Fruit fly (Drosophila melanogaster): Measurements from ENCODE around the gene Toll-6.

Gene Toll-6

dm6 chr3L:15320241-15320640 lies 16.3 kb upstream of the Toll-6 start (continued):
- TF ChIP-seq CG10979 (tag; optimal IDR thresholded peaks at IDR 0.05) = peak; percentile 68
- TF ChIP-seq CG14710 (tag; optimal IDR thresholded peaks at IDR 0.05) = peak; percentile 41
- TF ChIP-seq ac (GFP tag; optimal IDR thresholded peaks at IDR 0.05) = peak; percentile 24
- TF ChIP-seq D19A (tag; optimal IDR thresholded peaks at IDR 0.05) = peak; percentile 28
- TF ChIP-seq dmrt11E (tag; optimal IDR thresholded peaks at IDR 0.05) = peak; percentile 21
- TF ChIP-seq CG18262 (tag; optimal IDR thresholded peaks at IDR 0.05) = peak; percentile 52
- TF ChIP-seq h (optimal IDR thresholded peaks at IDR 0.05) = no peak
- TF ChIP-seq Hmx (GFP tag; optimal IDR thresholded peaks at IDR 0.05) = no peak
- TF ChIP-seq zen (tag; optimal IDR thresholded peaks at IDR 0.05) = peak; percentile 6
- no peak for TF ChIP-seq CG4730 (GFP tag; IDR thresholded peaks at IDR 0.05)

DNA sequence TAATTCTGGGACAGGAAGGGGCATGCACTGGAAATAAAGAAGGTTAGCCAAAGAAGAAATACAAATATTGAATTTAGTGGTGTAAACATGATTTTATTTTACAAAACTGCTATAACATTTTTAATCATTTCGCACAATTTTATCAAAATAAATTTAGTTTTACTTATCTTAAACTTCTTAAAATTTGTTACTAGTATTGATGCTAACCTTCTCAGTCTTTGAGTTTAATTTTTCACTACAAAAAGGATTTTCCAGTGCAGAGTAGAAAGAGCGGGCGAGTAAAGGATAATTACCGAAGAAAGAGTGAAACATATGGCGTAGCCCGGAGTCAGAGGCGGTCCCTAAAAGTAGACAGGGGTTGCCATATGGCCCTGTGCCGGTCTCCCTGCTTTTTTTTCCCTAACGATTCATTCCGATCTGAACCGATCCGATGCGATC lies 15.5 kb upstream of the Toll-6 start:
- TF ChIP-seq CG33557 (GFP tag; optimal IDR thresholded peaks at IDR 0.05) = peak; percentile 83
- TF ChIP-seq HmgZ (tag; optimal IDR thresholded peaks at IDR 0.05) = no peak
- no peak for TF ChIP-seq pho (GFP tag; optimal IDR thresholded peaks at IDR 0.05)
- TF ChIP-seq Mad (GFP tag; optimal IDR thresholded peaks at IDR 0.05) = no peak
- no peak for TF ChIP-seq kni (GFP tag; optimal IDR thresholded peaks at IDR 0.05)
- TF ChIP-seq fd64A (GFP tag; optimal IDR thresholded peaks at IDR 0.05) = no peak
- TF ChIP-seq CG1233 (GFP tag; optimal IDR thresholded peaks at IDR 0.05) = peak; percentile 12
- peak; percentile 82 for TF ChIP-seq CG17829 (tag; optimal IDR thresholded peaks at IDR 0.05)
- no peak for TF ChIP-seq CTCF (GFP tag; optimal IDR thresholded peaks at IDR 0.05)
- no peak for TF ChIP-seq caup (GFP tag; optimal IDR thresholded peaks at IDR 0.05; ENCODE audit: severe bottlenecking)
- no peak for TF ChIP-seq fu2 (GFP tag; optimal IDR thresholded peaks at IDR 0.05)
- peak; percentile 84 for TF ChIP-seq Kr (GFP tag; optimal IDR thresholded peaks at IDR 0.05)
- TF ChIP-seq CG30431 (GFP tag; optimal IDR thresholded peaks at IDR 0.05) = peak; percentile 7
- no peak for TF ChIP-seq CG30020 (tag; optimal IDR thresholded peaks at IDR 0.05)
- TF ChIP-seq nau (GFP tag; optimal IDR thresholded peaks at IDR 0.05) = no peak
- TF ChIP-seq Dp (GFP tag; optimal IDR thresholded peaks at IDR 0.05) = no peak
- no peak for TF ChIP-seq CG13296 (GFP tag; optimal IDR thresholded peaks at IDR 0.05)
- no peak for TF ChIP-seq CG11085 (GFP tag; IDR thresholded peaks at IDR 0.05)
- TF ChIP-seq CG10565 (GFP tag; optimal IDR thresholded peaks at IDR 0.05) = no peak
- peak; percentile 61 for TF ChIP-seq Spps (tag; optimal IDR thresholded peaks at IDR 0.05)
- TF ChIP-seq CG11723 (GFP tag; optimal IDR thresholded peaks at IDR 0.05) = no peak
- no peak for TF ChIP-seq Oli (tag; optimal IDR thresholded peaks at IDR 0.05)
- TF ChIP-seq TFAM (GFP tag; optimal IDR thresholded peaks at IDR 0.05) = no peak
- no peak for TF ChIP-seq CG2129 (GFP tag; IDR thresholded peaks at IDR 0.05; ENCODE audit: partially characterized antibody)
- TF ChIP-seq HLH3B (GFP tag; IDR thresholded peaks at IDR 0.05) = no peak
- no peak for TF ChIP-seq p53 (GFP tag; optimal IDR thresholded peaks at IDR 0.05)
- peak; percentile 77 for TF ChIP-seq trem (tag; optimal IDR thresholded peaks at IDR 0.05)
- TF ChIP-seq CG4328 (GFP tag; optimal IDR thresholded peaks at IDR 0.05) = no peak
- peak; percentile 95 for TF ChIP-seq dmrt11E (tag; optimal IDR thresholded peaks at IDR 0.05)
- no peak for TF ChIP-seq Nf-YB (GFP tag; optimal IDR thresholded peaks at IDR 0.05)
- TF ChIP-seq jing (GFP tag; optimal IDR thresholded peaks at IDR 0.05) = no peak
- no peak for TF ChIP-seq CG8478 (optimal IDR thresholded peaks at IDR 0.05)
- TF ChIP-seq stc (GFP tag; IDR thresholded peaks at IDR 0.05) = no peak
- no peak for TF ChIP-seq Side (GFP tag; optimal IDR thresholded peaks at IDR 0.05)
- TF ChIP-seq Atf6 (GFP tag; IDR thresholded peaks at IDR 0.05) = no peak
- no peak for TF ChIP-seq tx (GFP tag; optimal IDR thresholded peaks at IDR 0.05)
- TF ChIP-seq CG5245 (GFP tag; optimal IDR thresholded peaks at IDR 0.05) = no peak
- TF ChIP-seq kay (GFP tag; optimal IDR thresholded peaks at IDR 0.05) = no peak
- no peak for TF ChIP-seq emc (GFP tag; optimal IDR thresholded peaks at IDR 0.05)
- TF ChIP-seq az2 (GFP tag; optimal IDR thresholded peaks at IDR 0.05) = peak; percentile 32
- no peak for TF ChIP-seq dan (GFP tag; IDR thresholded peaks at IDR 0.05)
- TF ChIP-seq CG11398 (GFP tag; optimal IDR thresholded peaks at IDR 0.05) = no peak
- no peak for TF ChIP-seq luna (GFP tag; optimal IDR thresholded peaks at IDR 0.05)

All from whole organism, embryonic.